Fruit fly (Drosophila melanogaster) whole organism, wandering third instar larva: ENCODE data around the gene Nepl15.

Source experiments
- Abd-B ChIP-seq: fragments of >200 bp; optimal IDR thresholded peaks from 2 replicates; lab custom pipeline; 2017; ENCODE audit warnings: missing biosample characterization, missing genetic modification characterization
- Hr83 ChIP-seq: fragments of 200-300 bp; sonication (Bioruptor generic); optimal IDR thresholded peaks from 2 replicates; lab custom pipeline; 2016; ENCODE audit warnings: missing biosample characterization, mild to moderate bottlenecking, missing genetic modification characterization, moderate library complexity; ENCODE audit not compliant: poor library complexity, severe bottlenecking
- Mio ChIP-seq: sonication (Bioruptor generic); optimal IDR thresholded peaks from 2 replicates; lab custom pipeline; 2016; ENCODE audit warnings: missing biosample characterization, missing genetic modification characterization
- ey ChIP-seq: fragments of 200-800 bp; sonication (Bioruptor generic); optimal IDR thresholded peaks from 2 replicates; lab custom pipeline; 2016; ENCODE audit warnings: missing biosample characterization, missing genetic modification characterization
- h ChIP-seq: fragments of 200-800 bp; sonication (Bioruptor generic); optimal IDR thresholded peaks from 3 replicates; lab custom pipeline; 2016; ENCODE audit warnings: missing biosample characterization, mild to moderate bottlenecking, missing genetic modification characterization
- pan ChIP-seq: fragments of >200 bp; optimal IDR thresholded peaks from 2 replicates; lab custom pipeline; 2017
- tai ChIP-seq: sonication (Bioruptor generic); optimal IDR thresholded peaks from 2 replicates; lab custom pipeline; 2016; ENCODE audit warnings: missing biosample characterization, missing genetic modification characterization

DNA sequence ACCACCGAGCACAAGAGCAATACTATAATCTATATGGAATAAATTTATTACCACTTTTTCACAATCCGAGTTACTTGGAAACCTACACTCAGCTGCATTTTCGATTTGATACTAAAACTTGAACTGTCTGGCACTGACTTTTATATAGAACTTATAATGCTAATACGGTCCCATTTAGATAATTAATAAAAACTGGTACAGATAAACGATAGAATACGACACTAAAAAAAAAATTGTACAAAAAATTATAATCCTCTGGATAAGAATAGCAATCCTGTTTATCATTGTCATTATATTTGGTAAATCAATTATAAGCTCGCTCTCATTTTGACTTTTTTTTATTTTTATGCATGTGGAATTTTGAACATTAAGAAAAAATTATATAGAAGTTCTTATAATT, 4.2 kb upstream of the Nepl15 start, which contains the start of gene CG43093:
- no peak for TF ChIP-seq pan (lab: Kevin White, UChicago)
- no peak for TF ChIP-seq Abd-B
- no peak for TF ChIP-seq h (GFP tag; lab: Kevin White, UChicago)
- no peak for TF ChIP-seq ey (GFP tag; lab: Kevin White, UChicago)
- TF ChIP-seq Hr83 (GFP tag; lab: Kevin White, UChicago) = no peak
- TF ChIP-seq Mio (GFP tag; lab: Kevin White, UChicago) = no peak
- no peak for TF ChIP-seq tai (GFP tag; lab: Kevin White, UChicago)
